Fruit fly (Drosophila melanogaster) whole organism, embryonic: ENCODE measurements around the gene CG11085.

Experiments
- Ada2b ChIP-seq: fragments of 200-800 bp; sonication (Bioruptor generic); IDR thresholded peaks from 2 replicates; pipeline ENCODE4 v1.3.6; 2022; ENCODE audit warnings: missing biosample characterization, missing genetic modification characterization
- Aef1 ChIP-seq: fragments of 200-800 bp; sonication (Bioruptor generic); IDR thresholded peaks from 3 replicates; pipeline ENCODE4 v1.3.6; 2022; ENCODE audit warnings: missing biosample characterization, missing genetic modification characterization
- CG10147 ChIP-seq: fragments of 200-800 bp; sonication (Bioruptor generic); optimal IDR thresholded peaks from 2 replicates; lab custom pipeline; 2019; ENCODE audit warnings: missing biosample characterization, mild to moderate bottlenecking, missing genetic modification characterization, moderate library complexity
- CG10267 ChIP-seq: fragments of 200-800 bp; sonication (Bioruptor generic); optimal IDR thresholded peaks from 2 replicates; lab custom pipeline; 2018; ENCODE audit warnings: missing biosample characterization, mild to moderate bottlenecking, missing genetic modification characterization, moderate library complexity
- CG11247 ChIP-seq: fragments of 200-800 bp; sonication (Bioruptor generic); IDR thresholded peaks from 2 replicates; pipeline ENCODE4 v1.3.6; 2022; ENCODE audit warnings: missing biosample characterization, missing genetic modification characterization
- CG11723 ChIP-seq: fragments of 200-800 bp; sonication (Bioruptor generic); optimal IDR thresholded peaks from 2 replicates; lab custom pipeline; 2017; ENCODE audit warnings: missing biosample characterization, mild to moderate bottlenecking, missing genetic modification characterization
- CG12769 ChIP-seq: fragments of 200-800 bp; sonication (Bioruptor generic); optimal IDR thresholded peaks from 2 replicates; lab custom pipeline; 2019; ENCODE audit warnings: missing biosample characterization, mild to moderate bottlenecking, missing genetic modification characterization, moderate library complexity
- CG13775 ChIP-seq: fragments of 200-800 bp; sonication (Bioruptor generic); optimal IDR thresholded peaks from 3 replicates; lab custom pipeline; 2017; ENCODE audit warnings: missing biosample characterization, mild to moderate bottlenecking, missing genetic modification characterization
- CG15514 ChIP-seq: fragments of 200-800 bp; sonication (Bioruptor generic); optimal IDR thresholded peaks from 3 replicates; lab custom pipeline; 2017; ENCODE audit warnings: missing biosample characterization, missing genetic modification characterization, mild to moderate bottlenecking, moderate library complexity, missing genetic modification reagents
- CG18619 ChIP-seq: fragments of 200-800 bp; sonication (Bioruptor generic); optimal IDR thresholded peaks from 3 replicates; lab custom pipeline; 2017; ENCODE audit warnings: missing biosample characterization, mild to moderate bottlenecking, missing genetic modification characterization
- CG2678 ChIP-seq: fragments of 200-800 bp; sonication (Bioruptor generic); optimal IDR thresholded peaks from 3 replicates; lab custom pipeline; 2019; ENCODE audit warnings: missing biosample characterization, mild to moderate bottlenecking, missing genetic modification characterization, moderate library complexity
- CG32532 ChIP-seq: fragments of 200-800 bp; sonication (Bioruptor generic); IDR thresholded peaks from 2 replicates; pipeline ENCODE4 v1.3.6; 2022; ENCODE audit warnings: missing biosample characterization, missing genetic modification characterization
- CG34376 ChIP-seq: fragments of 200-800 bp; sonication (Bioruptor generic); optimal IDR thresholded peaks from 2 replicates; lab custom pipeline; 2018; ENCODE audit warnings: missing biosample characterization, mild to moderate bottlenecking, missing genetic modification characterization
- CG34422 ChIP-seq: fragments of 200-800 bp; sonication (Bioruptor generic); IDR thresholded peaks from 3 replicates; pipeline ENCODE4 v1.3.6; 2022; ENCODE audit warnings: missing biosample characterization, missing genetic modification characterization
- CG4282 ChIP-seq: fragments of 200-800 bp; sonication (Bioruptor generic); optimal IDR thresholded peaks from 2 replicates; lab custom pipeline; 2016; ENCODE audit warnings: missing biosample characterization, missing genetic modification characterization
- CG5953 ChIP-seq: fragments of 200-800 bp; sonication (Bioruptor generic); IDR thresholded peaks from 2 replicates; pipeline ENCODE4 v1.3.6; 2022; ENCODE audit warnings: missing biosample characterization, missing genetic modification characterization
- CG6175 ChIP-seq: fragments of 200-800 bp; sonication (Bioruptor generic); IDR thresholded peaks from 3 replicates; pipeline ENCODE4 v1.3.6; 2022; ENCODE audit warnings: missing biosample characterization, missing genetic modification characterization
- D19B ChIP-seq: fragments of 200-800 bp; sonication (Bioruptor generic); optimal IDR thresholded peaks from 2 replicates; lab custom pipeline; 2017; ENCODE audit warnings: missing biosample characterization, mild to moderate bottlenecking, missing genetic modification characterization
- Dad ChIP-seq: fragments of 200-800 bp; sonication (Bioruptor generic); optimal IDR thresholded peaks from 3 replicates; lab custom pipeline; 2016; ENCODE audit warnings: missing biosample characterization, missing genetic modification characterization
- Dp ChIP-seq: fragments of 200-800 bp; sonication (Bioruptor generic); optimal IDR thresholded peaks from 2 replicates; lab custom pipeline; 2018; ENCODE audit warnings: missing biosample characterization, mild to moderate bottlenecking, missing genetic modification characterization, moderate library complexity
- ERR ChIP-seq: fragments of 200-800 bp; sonication (Bioruptor generic); optimal IDR thresholded peaks from 2 replicates; lab custom pipeline; 2016; ENCODE audit warnings: missing biosample characterization, missing genetic modification characterization
- Gug ChIP-seq: fragments of 200-800 bp; sonication (Bioruptor generic); IDR thresholded peaks from 4 replicates; pipeline ENCODE4 v1.3.6; 2022; ENCODE audit warnings: missing biosample characterization, missing genetic modification characterization
- HLH3B ChIP-seq: fragments of 200-800 bp; sonication (Bioruptor generic); IDR thresholded peaks from 2 replicates; pipeline ENCODE4 v1.3.6; 2022; ENCODE audit warnings: missing biosample characterization, missing genetic modification characterization
- Hey ChIP-seq: fragments of 200-800 bp; sonication (Bioruptor generic); optimal IDR thresholded peaks from 3 replicates; lab custom pipeline; 2018; ENCODE audit warnings: missing biosample characterization, mild to moderate bottlenecking, missing genetic modification characterization
- Lpt ChIP-seq: fragments of >200 bp; optimal IDR thresholded peaks from 2 replicates; lab custom pipeline; 2018; ENCODE audit warnings: missing biosample characterization, missing genetic modification characterization
- Max ChIP-seq: fragments of 200-800 bp; sonication (Bioruptor generic); optimal IDR thresholded peaks from 2 replicates; lab custom pipeline; 2016; ENCODE audit warnings: missing biosample characterization, mild to moderate bottlenecking, missing genetic modification characterization
- Mes4 ChIP-seq: fragments of 200-800 bp; sonication (Bioruptor generic); optimal IDR thresholded peaks from 2 replicates; lab custom pipeline; 2016; ENCODE audit warnings: missing biosample characterization, missing genetic modification characterization
- Oaz ChIP-seq: fragments of 200-800 bp; sonication (Bioruptor generic); IDR thresholded peaks from 2 replicates; pipeline ENCODE4 v1.3.6; 2022; ENCODE audit warnings: missing biosample characterization, missing genetic modification characterization
- Ptx1 ChIP-seq: fragments of 200-800 bp; sonication (Bioruptor generic); IDR thresholded peaks from 2 replicates; pipeline ENCODE4 v1.3.6; 2022; ENCODE audit warnings: missing biosample characterization, missing genetic modification characterization
- chif ChIP-seq, 2 experiments: fragments of 200-800 bp; sonication (Bioruptor generic); optimal IDR thresholded peaks; 3 replicates each; lab custom pipeline; 2016; ENCODE audit warnings: missing biosample characterization in 2 of 2, missing genetic modification characterization in 2 of 2
- corto ChIP-seq: fragments of 200-800 bp; sonication (Bioruptor generic); optimal IDR thresholded peaks from 2 replicates; lab custom pipeline; 2016; ENCODE audit warnings: missing biosample characterization, mild to moderate bottlenecking, missing genetic modification characterization, moderate library complexity
- da ChIP-seq: fragments of 200-800 bp; sonication (Bioruptor generic); optimal IDR thresholded peaks from 2 replicates; lab custom pipeline; 2016; ENCODE audit warnings: missing biosample characterization, missing genetic modification characterization
- dm ChIP-seq: fragments of 200-800 bp; sonication (Bioruptor generic); optimal IDR thresholded peaks from 3 replicates; lab custom pipeline; 2016; ENCODE audit warnings: missing biosample characterization, missing genetic modification characterization
- dmrt11E ChIP-seq: fragments of 200-800 bp; sonication (Bioruptor generic); optimal IDR thresholded peaks from 3 replicates; lab custom pipeline; 2018; ENCODE audit warnings: missing biosample characterization, mild to moderate bottlenecking, missing genetic modification characterization, moderate library complexity
- emc ChIP-seq: fragments of 200-800 bp; sonication (Bioruptor generic); optimal IDR thresholded peaks from 2 replicates; lab custom pipeline; 2016; ENCODE audit warnings: missing biosample characterization, missing genetic modification characterization
- eve ChIP-seq, 2 experiments: fragments of >200 bp; optimal IDR thresholded peaks; 2 replicates each; lab custom pipeline; 2017; ENCODE audit warnings: missing biosample characterization in 2 of 2, missing genetic modification characterization in 2 of 2
- ftz-f1 ChIP-seq: fragments of 200-800 bp; sonication (Bioruptor generic); optimal IDR thresholded peaks from 2 replicates; lab custom pipeline; 2016; ENCODE audit warnings: missing biosample characterization, missing genetic modification characterization
- gce ChIP-seq: fragments of 200-800 bp; sonication (Bioruptor generic); IDR thresholded peaks from 3 replicates; pipeline ENCODE4 v1.3.6; 2022; ENCODE audit warnings: missing biosample characterization, missing genetic modification characterization
- jumu ChIP-seq: fragments of 200-800 bp; sonication (Bioruptor generic); optimal IDR thresholded peaks from 3 replicates; lab custom pipeline; 2016; ENCODE audit warnings: missing biosample characterization, missing genetic modification characterization
- kni ChIP-seq: fragments of 200-800 bp; sonication (Bioruptor generic); optimal IDR thresholded peaks from 3 replicates; lab custom pipeline; 2017; ENCODE audit warnings: mild to moderate bottlenecking, missing biosample characterization, missing genetic modification reagents, missing genetic modification characterization
- lbe ChIP-seq: fragments of 200-800 bp; sonication (Bioruptor generic); optimal IDR thresholded peaks from 2 replicates; lab custom pipeline; 2016; ENCODE audit warnings: missing biosample characterization, mild to moderate bottlenecking, missing genetic modification characterization
- lola ChIP-seq, 3 experiments: fragments of >200 bp in 2 of 3; fragments of 200-800 bp in 1 of 3; sonication (Bioruptor generic) in 1 of 3; optimal IDR thresholded peaks; 2 replicates each; lab custom pipeline; 2017 to 2019; ENCODE audit warnings: missing biosample characterization in 3 of 3, missing genetic modification characterization in 3 of 3, mild to moderate bottlenecking in 1 of 3, moderate library complexity in 1 of 3
- otp ChIP-seq: fragments of 200-800 bp; sonication (Bioruptor generic); IDR thresholded peaks from 3 replicates; pipeline ENCODE4, ENCODE4 v1.3.6; 2022; ENCODE audit warnings: missing biosample characterization, missing genetic modification characterization
- pfk ChIP-seq: fragments of 200-800 bp; sonication (Bioruptor generic); optimal IDR thresholded peaks from 2 replicates; lab custom pipeline; 2018; ENCODE audit warnings: missing biosample characterization, mild to moderate bottlenecking, missing genetic modification characterization, moderate library complexity
- phol ChIP-seq: fragments of 200-800 bp; sonication (Bioruptor generic); optimal IDR thresholded peaks from 3 replicates; lab custom pipeline; 2018; ENCODE audit warnings: missing biosample characterization, mild to moderate bottlenecking, missing genetic modification characterization, moderate library complexity
- rib ChIP-seq: fragments of 200-800 bp; sonication (Bioruptor generic); IDR thresholded peaks from 2 replicates; pipeline ENCODE4 v1.3.6; 2022; ENCODE audit warnings: missing biosample characterization, missing genetic modification characterization
- row ChIP-seq: fragments of 200-800 bp; sonication (Bioruptor generic); IDR thresholded peaks from 3 replicates; pipeline ENCODE4 v1.3.6; 2022; ENCODE audit warnings: missing biosample characterization, missing genetic modification characterization
- sima ChIP-seq: fragments of 200-800 bp; sonication (Bioruptor generic); optimal IDR thresholded peaks from 2 replicates; lab custom pipeline; 2016; ENCODE audit warnings: missing biosample characterization, missing genetic modification characterization
- ttk ChIP-seq: fragments of 200-800 bp; sonication (Bioruptor generic); IDR thresholded peaks from 2 replicates; pipeline ENCODE4 v2.1.2; 2022; ENCODE audit warnings: missing biosample characterization, missing genetic modification characterization
- tx ChIP-seq: fragments of 200-800 bp; sonication (Bioruptor generic); optimal IDR thresholded peaks from 2 replicates; lab custom pipeline; 2016; ENCODE audit warnings: missing biosample characterization, missing genetic modification characterization

The CG11085 gene

DNA sequence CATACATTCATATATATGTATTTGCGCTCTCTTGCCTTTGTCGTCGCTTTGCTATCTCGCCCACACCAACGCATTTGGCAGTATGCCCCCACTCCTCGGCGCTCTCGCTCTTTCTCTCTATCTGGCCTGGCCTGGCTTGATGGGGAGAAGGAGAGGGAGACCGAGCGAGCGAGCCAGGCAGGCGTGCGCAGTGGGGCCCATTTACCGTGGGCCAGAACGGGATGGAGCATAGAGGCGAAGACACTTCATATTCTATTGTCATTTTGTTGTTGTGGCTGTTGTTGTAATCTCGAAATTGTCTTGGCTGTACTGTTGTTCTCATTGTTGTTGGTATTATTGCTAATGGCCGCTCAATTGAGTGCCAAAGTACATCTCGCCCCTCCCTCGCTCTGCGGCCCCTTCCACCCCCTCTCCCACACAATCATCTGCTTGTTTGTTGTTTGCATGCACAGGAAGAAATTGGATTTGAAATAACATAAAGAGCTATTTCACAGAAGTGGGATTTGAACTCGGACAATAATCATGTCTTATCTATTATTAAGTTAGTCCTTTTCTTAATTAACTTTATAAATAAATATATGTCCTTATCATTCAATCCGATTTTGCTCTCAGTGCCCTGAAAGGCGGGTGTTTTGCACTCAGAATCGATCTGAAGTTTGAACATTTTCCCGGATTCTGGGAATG lies 49.1 kb downstream of the CG11085 start (continued):
- TF ChIP-seq Max (peak; percentile 75), sima (GFP tag; lab: Kevin White, UChicago) (no peak), ttk (GFP tag; lab: Robert Waterston, UW) (peak; percentile 89), pfk (GFP tag; lab: Kevin White, UChicago) (peak; percentile 10), CG10267 (tag; lab: Kevin White, UChicago) (peak; percentile 83), CG11723 (GFP tag; lab: Kevin White, UChicago) (peak; percentile 67), ERR (no peak), da (no peak), Aef1 (GFP tag; lab: Robert Waterston, UW) (peak; percentile 90), Lpt (no peak), phol (tag; lab: Kevin White, UChicago) (peak; percentile 90), CG34376 (peak; percentile 44), Ptx1 (GFP tag; lab: Robert Waterston, UW) (peak; percentile 95), Dad (GFP tag; lab: Kevin White, UChicago) (no peak), CG5953 (GFP tag; lab: Robert Waterston, UW) (peak; percentile 80), Ada2b (GFP tag; lab: Robert Waterston, UW) (peak; percentile 87), chif (GFP tag; optimal IDR thresholded peaks at IDR 0.05; lab: Kevin White, UChicago) (peak; percentile 51 to 71), tx (GFP tag; lab: Kevin White, UChicago) (peak; percentile 8), Hey (tag; lab: Kevin White, UChicago) (no peak), lbe (GFP tag; lab: Kevin White, UChicago) (peak; percentile 82), CG6175 (GFP tag; lab: Robert Waterston, UW) (peak; percentile 74), CG13775 (GFP tag; lab: Kevin White, UChicago) (peak; percentile 90), jumu (GFP tag; lab: Kevin White, UChicago) (peak; percentile 37), emc (GFP tag; lab: Kevin White, UChicago) (no peak), Oaz (peak; percentile 78), otp (GFP tag; lab: Robert Waterston, UW) (peak; percentile 89), ftz-f1 (GFP tag; lab: Kevin White, UChicago) (no peak), rib (GFP tag; lab: Robert Waterston, UW) (0 out of 2 replicates have a peak, but pooled peaks have one; percentile 72), CG15514 (GFP tag; lab: Kevin White, UChicago) (peak; percentile 59), D19B (GFP tag; lab: Kevin White, UChicago) (peak; percentile 75), CG4282 (no peak), Mes4 (GFP tag; lab: Kevin White, UChicago) (no peak), dm (no peak), CG32532 (GFP tag; lab: Robert Waterston, UW) (peak; percentile 91), CG12769 (peak; percentile 91), CG2678 (tag; lab: Kevin White, UChicago) (peak; percentile 92), CG34422 (peak; percentile 92), Gug (GFP tag; lab: Robert Waterston, UW) (peak; percentile 87), row (GFP tag; lab: Robert Waterston, UW) (peak; percentile 93), Dp (GFP tag; lab: Kevin White, UChicago) (no peak), kni (GFP tag; lab: Kevin White, UChicago) (peak; percentile 66), corto (peak; percentile 82), CG10147 (peak; percentile 85), CG18619 (GFP tag; lab: Kevin White, UChicago) (peak; percentile 89), HLH3B (GFP tag; lab: Robert Waterston, UW) (peak; percentile 88), dmrt11E (tag; lab: Kevin White, UChicago) (peak; percentile 91), CG11247 (GFP tag; lab: Robert Waterston, UW) (peak; percentile 93), gce (GFP tag; lab: Robert Waterston, UW) (peak; percentile 83), eve (GFP tag; optimal IDR thresholded peaks at IDR 0.05; lab: Kevin White, UChicago) (peak in 1 of 2 experiments; percentile 90), lola (GFP tag; optimal IDR thresholded peaks at IDR 0.05; lab: Kevin White, UChicago) (peak in 1 of 3 experiments; percentile 88)
